Worm (Caenorhabditis elegans) whole organism, late embryonic: ENCODE results near the gene hecw-1.

Experiments
- C38D4.7 ChIP-seq: fragments of 200-800 bp; sonication (Bioruptor generic); optimal IDR thresholded peaks from 2 replicates; lab custom pipeline; 2018; ENCODE audit warnings: mild to moderate bottlenecking, missing genetic modification characterization, moderate library complexity, missing compliant biosample characterization
- F13H6.1 ChIP-seq: sonication (generic microtip); optimal IDR thresholded peaks from 2 replicates; lab custom pipeline; 2016; ENCODE audit warnings: missing genetic modification characterization, missing compliant biosample characterization
- K09A11.1 ChIP-seq: sonication (generic microtip); optimal IDR thresholded peaks from 2 replicates; lab custom pipeline; 2017; ENCODE audit warnings: antibody characterized with exemption, mild to moderate bottlenecking, missing genetic modification characterization, missing compliant biosample characterization; ENCODE audit not compliant: insufficient read depth
- T23F11.4 ChIP-seq: fragments of 200-800 bp; sonication (Bioruptor generic); optimal IDR thresholded peaks from 2 replicates; lab custom pipeline; 2018; ENCODE audit warnings: mild to moderate bottlenecking, missing genetic modification characterization, missing compliant biosample characterization
- Y22D7AL.16 ChIP-seq: sonication (generic microtip); optimal IDR thresholded peaks from 2 replicates; lab custom pipeline; 2016; ENCODE audit warnings: missing genetic modification characterization, missing compliant biosample characterization
- ama-1 ChIP-seq: fragments of 150-350 bp; optimal IDR thresholded peaks from 2 replicates; lab custom pipeline; 2014
- ceh-14 ChIP-seq: sonication (generic microtip); optimal IDR thresholded peaks from 2 replicates; lab custom pipeline; 2016; ENCODE audit warnings: missing genotype, missing genetic modification characterization, missing compliant biosample characterization
- ceh-18 ChIP-seq: sonication (generic microtip); optimal IDR thresholded peaks from 2 replicates; lab custom pipeline; 2016; ENCODE audit warnings: missing genetic modification characterization, missing compliant biosample characterization
- ceh-19 ChIP-seq: fragments of 200-800 bp; sonication (Bioruptor generic); optimal IDR thresholded peaks from 2 replicates; lab custom pipeline; 2018; ENCODE audit warnings: mild to moderate bottlenecking, missing genetic modification characterization, missing compliant biosample characterization
- ceh-22 ChIP-seq: sonication (generic microtip); optimal IDR thresholded peaks from 2 replicates; lab custom pipeline; 2017; ENCODE audit warnings: missing biosample characterization, missing genetic modification characterization
- ceh-24 ChIP-seq: sonication (generic microtip); optimal IDR thresholded peaks from 2 replicates; lab custom pipeline; 2016; ENCODE audit warnings: mild to moderate bottlenecking, missing genetic modification characterization, missing compliant biosample characterization
- ceh-30 ChIP-seq: fragments of 150-350 bp; optimal IDR thresholded peaks from 2 replicates; lab custom pipeline; 2014; ENCODE audit warnings: missing biosample characterization, missing genetic modification characterization
- ceh-31 ChIP-seq: sonication (generic microtip); optimal IDR thresholded peaks from 2 replicates; lab custom pipeline; 2016; ENCODE audit warnings: missing genetic modification characterization, missing compliant biosample characterization
- ceh-34 ChIP-seq: sonication (generic microtip); optimal IDR thresholded peaks from 2 replicates; lab custom pipeline; 2016; ENCODE audit warnings: mild to moderate bottlenecking, missing genetic modification characterization, missing compliant biosample characterization
- ceh-45 ChIP-seq: fragments of 200-800 bp; sonication (Bioruptor generic); IDR thresholded peaks from 2 replicates; pipeline ENCODE4 v1.3.6; 2022; ENCODE audit warnings: missing genetic modification reagents, missing genetic modification characterization, missing compliant biosample characterization
- ceh-6 ChIP-seq: fragments of 200-800 bp; sonication (Bioruptor generic); optimal IDR thresholded peaks from 2 replicates; lab custom pipeline; 2018; ENCODE audit warnings: mild to moderate bottlenecking, missing genetic modification characterization, missing compliant biosample characterization
- ceh-9 ChIP-seq: sonication (generic microtip); optimal IDR thresholded peaks from 2 replicates; lab custom pipeline; 2016; ENCODE audit warnings: mild to moderate bottlenecking, missing genetic modification characterization, inconsistent platforms, missing compliant biosample characterization
- che-1 ChIP-seq: sonication (generic microtip); optimal IDR thresholded peaks from 2 replicates; lab custom pipeline; 2016; ENCODE audit warnings: mild to moderate bottlenecking, missing genetic modification characterization, missing compliant biosample characterization
- dve-1 ChIP-seq: sonication (generic microtip); optimal IDR thresholded peaks from 2 replicates; lab custom pipeline; 2017; ENCODE audit warnings: antibody characterized with exemption, mild to moderate bottlenecking, missing genetic modification characterization, missing compliant biosample characterization
- elt-2 ChIP-seq: sonication (generic microtip); optimal IDR thresholded peaks from 2 replicates; lab custom pipeline; 2016; ENCODE audit warnings: missing genetic modification reagents, missing genetic modification characterization, missing compliant biosample characterization
- elt-4 ChIP-seq: sonication (generic microtip); optimal IDR thresholded peaks from 2 replicates; lab custom pipeline; 2016; ENCODE audit warnings: missing genetic modification characterization, missing compliant biosample characterization
- eyg-1 ChIP-seq: sonication (generic microtip); optimal IDR thresholded peaks from 2 replicates; lab custom pipeline; 2016; ENCODE audit warnings: missing genotype, missing genetic modification characterization, missing compliant biosample characterization
- fkh-10 ChIP-seq: fragments of 150-350 bp; optimal IDR thresholded peaks from 2 replicates; lab custom pipeline; 2014; ENCODE audit warnings: missing biosample characterization, missing genetic modification reagents, missing genetic modification characterization
- fkh-6 ChIP-seq: sonication (generic microtip); optimal IDR thresholded peaks from 2 replicates; lab custom pipeline; 2016; ENCODE audit warnings: missing genetic modification characterization, missing compliant biosample characterization
- gmeb-2 ChIP-seq: sonication (generic microtip); optimal IDR thresholded peaks from 2 replicates; lab custom pipeline; 2016; ENCODE audit warnings: missing genetic modification characterization, inconsistent platforms, missing compliant biosample characterization
- hlh-13 ChIP-seq: fragments of 200-800 bp; sonication (Bioruptor generic); optimal IDR thresholded peaks from 2 replicates; lab custom pipeline; 2018; ENCODE audit warnings: mild to moderate bottlenecking, missing genetic modification characterization, missing compliant biosample characterization
- hlh-8 ChIP-seq: sonication (generic microtip); optimal IDR thresholded peaks from 2 replicates; lab custom pipeline; 2016; ENCODE audit warnings: missing genotype, missing genetic modification characterization, missing compliant biosample characterization
- lim-6 ChIP-seq: sonication (generic microtip); optimal IDR thresholded peaks from 2 replicates; lab custom pipeline; 2016; ENCODE audit warnings: missing genetic modification characterization, missing compliant biosample characterization
- lin-11 ChIP-seq: fragments of 200-800 bp; sonication (Bioruptor generic); optimal IDR thresholded peaks from 2 replicates; lab custom pipeline; 2018; ENCODE audit warnings: mild to moderate bottlenecking, missing genetic modification characterization, missing compliant biosample characterization
- mec-3 ChIP-seq: sonication (generic microtip); optimal IDR thresholded peaks from 2 replicates; lab custom pipeline; 2016; ENCODE audit warnings: borderline replicate concordance, missing genetic modification characterization, missing compliant biosample characterization
- nhr-11 ChIP-seq: fragments of 150-350 bp; optimal IDR thresholded peaks from 2 replicates; lab custom pipeline; 2014; ENCODE audit warnings: missing biosample characterization, missing genetic modification characterization
- odd-2 ChIP-seq: sonication (generic microtip); optimal IDR thresholded peaks from 2 replicates; lab custom pipeline; 2017; ENCODE audit warnings: antibody characterized with exemption, mild to moderate bottlenecking, missing genetic modification characterization, missing compliant biosample characterization
- pax-1 ChIP-seq: fragments of 150-350 bp; optimal IDR thresholded peaks from 2 replicates; lab custom pipeline; 2014; ENCODE audit warnings: missing biosample characterization, missing genetic modification characterization
- pha-2 ChIP-seq: sonication (generic microtip); optimal IDR thresholded peaks from 2 replicates; lab custom pipeline; 2017; ENCODE audit warnings: mild to moderate bottlenecking, missing genetic modification characterization, missing compliant biosample characterization
- pha-4 ChIP-seq: fragments of 150-350 bp; optimal IDR thresholded peaks from 2 replicates; lab custom pipeline; 2018; ENCODE audit warnings: missing biosample characterization, missing genetic modification reagents, missing genetic modification characterization
- pqm-1 ChIP-seq: sonication (generic microtip); optimal IDR thresholded peaks from 2 replicates; lab custom pipeline; 2016; ENCODE audit warnings: missing genetic modification characterization, missing compliant biosample characterization
- sox-4 ChIP-seq: sonication (generic microtip); optimal IDR thresholded peaks from 2 replicates; lab custom pipeline; 2017; ENCODE audit warnings: mild to moderate bottlenecking, missing genetic modification characterization, inconsistent platforms, missing compliant biosample characterization
- syd-9 ChIP-seq: sonication (generic microtip); optimal IDR thresholded peaks from 2 replicates; lab custom pipeline; 2016; ENCODE audit warnings: mild to moderate bottlenecking, missing genetic modification characterization, moderate library complexity, missing compliant biosample characterization
- tbx-2 ChIP-seq: sonication (generic microtip); optimal IDR thresholded peaks from 2 replicates; lab custom pipeline; 2016; ENCODE audit warnings: missing genetic modification characterization, missing compliant biosample characterization
- ttx-3 ChIP-seq: sonication (generic microtip); optimal IDR thresholded peaks from 2 replicates; lab custom pipeline; 2016; ENCODE audit warnings: missing genetic modification reagents, missing genetic modification characterization, missing compliant biosample characterization
- unc-86 ChIP-seq: sonication (generic microtip); optimal IDR thresholded peaks from 2 replicates; lab custom pipeline; 2016; ENCODE audit warnings: missing genetic modification characterization, missing compliant biosample characterization
- zip-5 ChIP-seq: sonication (generic microtip); optimal IDR thresholded peaks from 2 replicates; lab custom pipeline; 2016; ENCODE audit warnings: missing genetic modification characterization, missing compliant biosample characterization
- ztf-16 ChIP-seq: sonication (generic microtip); optimal IDR thresholded peaks from 2 replicates; lab custom pipeline; 2017; ENCODE audit warnings: missing genetic modification characterization, missing compliant biosample characterization

The hecw-1 gene

DNA sequence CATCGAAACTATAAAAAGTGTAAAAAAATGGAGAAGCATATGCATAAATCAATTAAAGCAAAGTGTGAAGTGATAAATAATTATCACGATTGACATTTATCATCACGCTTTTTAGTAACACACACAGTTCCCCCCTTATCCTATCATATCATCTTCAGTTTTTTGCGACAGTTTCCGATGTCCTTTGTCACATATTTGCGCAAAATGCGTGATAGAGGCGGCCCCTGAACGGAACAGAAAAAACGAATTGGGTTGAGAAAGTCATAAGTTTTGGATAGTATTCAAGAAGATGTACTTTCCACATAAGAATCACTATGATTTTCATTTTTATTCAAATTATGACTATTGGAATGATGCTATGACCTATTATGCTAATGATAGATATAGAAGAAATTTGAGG lies 40.7 kb downstream of the hecw-1 start:
- TF ChIP-seq lim-6 (no peak), tbx-2 (tag; lab: Kevin White, UChicago) (no peak)

- TF ChIP-seq K09A11.1 (tag; lab: Kevin White, UChicago) = no peak
- TF ChIP-seq ceh-22 (tag; lab: Kevin White, UChicago) = no peak
- TF ChIP-seq ceh-24 (tag; lab: Kevin White, UChicago) = no peak
- TF ChIP-seq lin-11 (tag; lab: Kevin White, UChicago) = no peak
- TF ChIP-seq fkh-6 (tag; lab: Kevin White, UChicago) = no peak
- no peak for TF ChIP-seq ceh-6 (GFP tag; lab: Kevin White, UChicago)
- no peak for TF ChIP-seq zip-5 (tag; lab: Kevin White, UChicago)
- no peak for TF ChIP-seq che-1 (tag; lab: Kevin White, UChicago)
- no peak for TF ChIP-seq hlh-13
- TF ChIP-seq sox-4 (tag; lab: Kevin White, UChicago) = no peak
- no peak for TF ChIP-seq fkh-10
- TF ChIP-seq nhr-11 (tag; lab: Kevin White, UChicago) = no peak
- no peak for TF ChIP-seq hlh-8 (tag; lab: Kevin White, UChicago)
- TF ChIP-seq dve-1 (tag; lab: Kevin White, UChicago) = no peak
- no peak for TF ChIP-seq ceh-31
- TF ChIP-seq gmeb-2 (tag; lab: Kevin White, UChicago) = no peak
- no peak for TF ChIP-seq syd-9 (tag; lab: Kevin White, UChicago)
- TF ChIP-seq ceh-45 (GFP tag; lab: Robert Waterston, UW) = no peak
Observed at ce11 chrIII:3346665-3347064, 43.1 kb downstream of the hecw-1 start.

ce11 chrIII:3345835-3346234 lies 43.9 kb downstream of the hecw-1 start:
- TF ChIP-seq ceh-6 (GFP tag; lab: Kevin White, UChicago) = no peak
- no peak for TF ChIP-seq K09A11.1 (tag; lab: Kevin White, UChicago)
- TF ChIP-seq elt-2 (tag; lab: Kevin White, UChicago) = no peak
- no peak for TF ChIP-seq eyg-1 (tag; lab: Kevin White, UChicago)
- no peak for TF ChIP-seq ceh-9
- no peak for TF ChIP-seq unc-86 (tag; lab: Kevin White, UChicago)
- no peak for TF ChIP-seq T23F11.4 (GFP tag; lab: Kevin White, UChicago)
- TF ChIP-seq F13H6.1 (tag; lab: Kevin White, UChicago) = no peak
- no peak for TF ChIP-seq ceh-19
- no peak for TF ChIP-seq lin-11 (tag; lab: Kevin White, UChicago)
- no peak for TF ChIP-seq pha-4 (tag; lab: Kevin White, UChicago)
- TF ChIP-seq ceh-34 (tag; lab: Kevin White, UChicago) = no peak

- no peak for TF ChIP-seq pax-1 (tag; lab: Kevin White, UChicago)
- TF ChIP-seq lim-6 = no peak
- TF ChIP-seq ceh-14 (tag; lab: Kevin White, UChicago) = no peak
- TF ChIP-seq elt-2 (tag; lab: Kevin White, UChicago) = no peak
- no peak for TF ChIP-seq sox-4 (tag; lab: Kevin White, UChicago)
- no peak for TF ChIP-seq mec-3 (tag; lab: Kevin White, UChicago)
- TF ChIP-seq ama-1 (lab: Kevin White, UChicago) = no peak
- TF ChIP-seq C38D4.7 (GFP tag; lab: Kevin White, UChicago) = no peak
- TF ChIP-seq odd-2 (tag; lab: Kevin White, UChicago) = no peak
Observed at ce11 chrIII:3344573-3344972, 45.2 kb downstream of the hecw-1 start, which contains the start of gene gei-1. Gene gei-1 (plus strand): TSS chrIII:3344873.

DNA sequence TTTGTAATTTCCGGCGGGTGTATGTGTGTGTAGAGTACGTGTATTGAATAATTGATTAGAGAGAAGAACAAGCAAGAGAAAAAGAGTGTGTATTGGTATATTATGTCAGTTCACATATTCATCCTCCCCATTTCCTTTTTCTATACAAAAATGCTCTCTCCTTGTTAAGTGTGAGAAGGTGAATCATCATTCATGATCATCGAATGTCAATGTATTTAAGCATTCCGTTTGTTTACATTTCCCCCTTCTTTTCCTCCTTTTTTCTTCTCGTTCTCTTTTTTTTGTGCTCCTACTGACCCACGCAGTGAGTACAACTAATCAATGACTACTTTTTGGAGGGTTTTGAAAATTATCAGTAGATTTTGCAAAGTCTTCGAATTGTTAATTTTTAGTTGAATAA lies 46.3 kb downstream of the hecw-1 start:
- no peak for TF ChIP-seq tbx-2 (tag; lab: Kevin White, UChicago)
- no peak for TF ChIP-seq ceh-30 (tag; lab: Kevin White, UChicago)
- TF ChIP-seq unc-86 (tag; lab: Kevin White, UChicago) = no peak
- no peak for TF ChIP-seq elt-4
- TF ChIP-seq ceh-14 (tag; lab: Kevin White, UChicago) = no peak
- TF ChIP-seq ceh-18 (tag; lab: Kevin White, UChicago) = no peak
- TF ChIP-seq hlh-8 (tag; lab: Kevin White, UChicago) = no peak
- TF ChIP-seq Y22D7AL.16 (tag; lab: Kevin White, UChicago) = no peak
- no peak for TF ChIP-seq ztf-16
- TF ChIP-seq ceh-34 (tag; lab: Kevin White, UChicago) = no peak
- no peak for TF ChIP-seq pha-2 (tag; lab: Kevin White, UChicago)
- no peak for TF ChIP-seq ceh-9
- TF ChIP-seq ttx-3 (tag; lab: Kevin White, UChicago) = no peak
- no peak for TF ChIP-seq ceh-31
- no peak for TF ChIP-seq pqm-1 (tag; lab: Kevin White, UChicago)
